Fruit fly (Drosophila melanogaster) whole organism, prepupa: ENCODE data around the gene CG43292.

Experiments used
- CG10669 ChIP-seq: fragments of 200-800 bp; sonication (Bioruptor generic); optimal IDR thresholded peaks from 3 replicates; lab custom pipeline; 2018; ENCODE audit warnings: missing biosample characterization, mild to moderate bottlenecking, missing genetic modification characterization, moderate library complexity
- CG11294 ChIP-seq: fragments of 200-800 bp; sonication (Bioruptor generic); IDR thresholded peaks from 2 replicates; pipeline ENCODE4 v1.3.6; 2022; ENCODE audit warnings: missing biosample characterization, missing genetic modification characterization
- CG11902 ChIP-seq: fragments of 200-800 bp; sonication (Bioruptor generic); optimal IDR thresholded peaks from 3 replicates; lab custom pipeline; 2016; ENCODE audit warnings: missing biosample characterization, missing genetic modification characterization
- CG16779 ChIP-seq: fragments of 200-800 bp; sonication (Bioruptor generic); optimal IDR thresholded peaks from 3 replicates; lab custom pipeline; 2017; ENCODE audit warnings: missing biosample characterization, mild to moderate bottlenecking, missing genetic modification characterization
- CG34406 ChIP-seq: fragments of 200-800 bp; sonication (Bioruptor generic); optimal IDR thresholded peaks from 3 replicates; lab custom pipeline; 2016; ENCODE audit warnings: missing biosample characterization, missing genetic modification characterization
- CG8319 ChIP-seq: fragments of 200-800 bp; sonication (Bioruptor generic); optimal IDR thresholded peaks from 3 replicates; lab custom pipeline; 2016; ENCODE audit warnings: missing biosample characterization, missing genetic modification characterization
- CG9139 ChIP-seq: fragments of 200-800 bp; sonication (Bioruptor generic); optimal IDR thresholded peaks from 3 replicates; lab custom pipeline; 2017; ENCODE audit warnings: missing biosample characterization, mild to moderate bottlenecking, missing genetic modification characterization
- Gug ChIP-seq: fragments of 200-800 bp; sonication (Bioruptor generic); IDR thresholded peaks from 2 replicates; pipeline ENCODE4 v1.3.6; 2022; ENCODE audit warnings: missing biosample characterization, missing genetic modification characterization
- Hr39 ChIP-seq: fragments of 200-800 bp; sonication (Bioruptor generic); optimal IDR thresholded peaks from 2 replicates; lab custom pipeline; 2016; ENCODE audit warnings: missing biosample characterization, missing genetic modification characterization
- OdsH ChIP-seq: fragments of 200-800 bp; sonication (Bioruptor generic); optimal IDR thresholded peaks from 3 replicates; lab custom pipeline; 2016; ENCODE audit warnings: missing biosample characterization, missing genetic modification characterization
- dac ChIP-seq: fragments of 200-800 bp; sonication (Bioruptor generic); optimal IDR thresholded peaks from 2 replicates; lab custom pipeline; 2017; ENCODE audit warnings: missing biosample characterization, mild to moderate bottlenecking, missing genetic modification characterization
- eg ChIP-seq: fragments of 200-800 bp; sonication (Bioruptor generic); IDR thresholded peaks from 3 replicates; pipeline ENCODE4 v1.3.6; 2022; ENCODE audit warnings: missing biosample characterization, missing genetic modification characterization
- fd59A ChIP-seq: fragments of 200-800 bp; sonication (Bioruptor generic); optimal IDR thresholded peaks from 2 replicates; lab custom pipeline; 2017; ENCODE audit warnings: missing biosample characterization, mild to moderate bottlenecking, missing genetic modification characterization, missing genetic modification reagents
- fd85E ChIP-seq: fragments of 200-800 bp; sonication (Bioruptor generic); optimal IDR thresholded peaks from 3 replicates; lab custom pipeline; 2016; ENCODE audit warnings: missing biosample characterization, missing genetic modification characterization

DNA sequence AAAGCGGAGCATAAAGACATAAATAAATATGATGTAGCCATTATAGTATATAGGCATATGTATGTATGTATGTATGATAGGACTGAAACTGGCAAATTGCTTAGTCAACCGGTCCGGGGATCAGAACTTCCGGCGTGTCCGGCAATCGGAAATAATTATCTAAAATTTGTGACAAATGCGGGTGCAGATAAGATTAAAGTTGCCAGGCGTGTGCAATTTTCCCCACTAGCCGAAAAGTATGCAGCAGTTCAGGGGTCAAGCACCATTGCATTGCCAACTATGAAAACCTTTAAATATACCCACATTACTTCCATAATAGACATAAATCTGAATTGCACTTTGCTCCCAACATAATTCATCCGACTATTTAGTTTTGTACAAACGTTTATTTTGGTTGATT, 43.1 kb upstream of the CG43292 start:
- TF ChIP-seq Hr39 (no peak), CG9139 (GFP tag; lab: Kevin White, UChicago) (no peak), CG34406 (no peak), CG11294 (GFP tag; lab: Robert Waterston, UW) (no peak), dac (GFP tag; lab: Kevin White, UChicago) (no peak), Gug (no peak), CG16779 (tag; lab: Kevin White, UChicago) (no peak), CG8319 (no peak), fd59A (GFP tag; lab: Kevin White, UChicago) (no peak), OdsH (GFP tag; lab: Kevin White, UChicago) (no peak), fd85E (GFP tag; lab: Kevin White, UChicago) (no peak), CG11902 (GFP tag; lab: Kevin White, UChicago) (no peak), eg (GFP tag; lab: Robert Waterston, UW) (no peak), CG10669 (GFP tag; lab: Kevin White, UChicago) (no peak)
